Worm (Caenorhabditis elegans): ENCODE data around the gene R07E5.11.

DNA sequence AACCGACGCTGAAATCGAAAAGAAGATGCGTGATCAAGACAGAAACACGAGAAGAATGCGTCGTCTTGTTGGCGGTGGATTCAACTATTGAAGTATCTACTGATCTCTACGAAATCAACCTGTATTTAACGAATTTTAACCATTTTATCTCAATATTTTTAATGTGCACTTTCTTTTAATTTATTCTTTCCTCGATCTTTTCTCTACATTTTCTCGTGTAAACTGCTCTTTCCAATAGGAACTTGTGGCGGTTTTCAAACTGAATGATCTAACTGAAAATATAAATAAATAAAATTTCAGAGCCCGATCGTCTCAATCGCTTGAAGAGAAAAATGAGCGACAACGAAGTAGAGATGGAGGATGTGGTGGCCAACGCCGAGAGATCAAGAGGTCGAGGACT is 9.0 kb downstream of the R07E5.11 start, which contains the start of gene rnp-4:
- TF ChIP-seq T22C8.4 (GFP tag; IDR thresholded peaks at IDR 0.05), result no peak
- TF ChIP-seq flt-1 (GFP tag; IDR thresholded peaks at IDR 0.05), result no peak
- TF ChIP-seq cog-1 (tag; optimal IDR thresholded peaks at IDR 0.05), result no peak
